Fruit fly (Drosophila melanogaster) whole organism, embryonic: Measurements from ENCODE around the gene CG14715.

Source experiments
- CG10979 ChIP-seq: fragments of 200-800 bp; sonication (Bioruptor generic); optimal IDR thresholded peaks from 2 replicates; lab custom pipeline; 2018; ENCODE audit warnings: missing biosample characterization, mild to moderate bottlenecking, missing genetic modification characterization, moderate library complexity
- CG11085 ChIP-seq: fragments of 200-800 bp; sonication (Bioruptor generic); IDR thresholded peaks from 2 replicates; pipeline ENCODE4 v1.3.6; 2022; ENCODE audit warnings: missing biosample characterization, missing genetic modification characterization
- CG11695 ChIP-seq: fragments of 200-800 bp; sonication (Bioruptor generic); IDR thresholded peaks from 3 replicates; pipeline ENCODE4 v1.3.6; 2022; ENCODE audit warnings: missing biosample characterization, missing genetic modification characterization
- CG12155 ChIP-seq: fragments of 200-800 bp; sonication (Bioruptor generic); optimal IDR thresholded peaks from 3 replicates; lab custom pipeline; 2016; ENCODE audit warnings: missing biosample characterization, missing genetic modification characterization
- CG1233 ChIP-seq: fragments of 200-800 bp; sonication (Bioruptor generic); optimal IDR thresholded peaks from 4 replicates; lab custom pipeline; 2018; ENCODE audit warnings: missing biosample characterization, mild to moderate bottlenecking, missing genetic modification characterization
- CG12391 ChIP-seq: fragments of 200-800 bp; sonication (Bioruptor generic); optimal IDR thresholded peaks from 3 replicates; lab custom pipeline; 2018; ENCODE audit warnings: missing biosample characterization, mild to moderate bottlenecking, missing genetic modification characterization, moderate library complexity
- CG13424 ChIP-seq: fragments of 200-800 bp; sonication (Bioruptor generic); optimal IDR thresholded peaks from 2 replicates; lab custom pipeline; 2019; ENCODE audit warnings: missing biosample characterization, mild to moderate bottlenecking, missing genetic modification characterization, moderate library complexity
- CG13775 ChIP-seq: fragments of 200-800 bp; sonication (Bioruptor generic); optimal IDR thresholded peaks from 3 replicates; lab custom pipeline; 2017; ENCODE audit warnings: missing biosample characterization, mild to moderate bottlenecking, missing genetic modification characterization
- CG15011 ChIP-seq: fragments of 200-800 bp; sonication (Bioruptor generic); optimal IDR thresholded peaks from 3 replicates; lab custom pipeline; 2018; ENCODE audit warnings: missing biosample characterization, mild to moderate bottlenecking, missing genetic modification characterization
- CG15479 ChIP-seq: fragments of 200-800 bp; sonication (Bioruptor generic); optimal IDR thresholded peaks from 3 replicates; lab custom pipeline; 2019; ENCODE audit warnings: missing biosample characterization, mild to moderate bottlenecking, missing genetic modification characterization, moderate library complexity
- CG15696 ChIP-seq: fragments of 200-800 bp; sonication (Bioruptor generic); optimal IDR thresholded peaks from 2 replicates; lab custom pipeline; 2019; ENCODE audit warnings: missing biosample characterization, mild to moderate bottlenecking, missing genetic modification characterization, moderate library complexity
- CG17912 ChIP-seq: fragments of 200-800 bp; sonication (Bioruptor generic); optimal IDR thresholded peaks from 2 replicates; lab custom pipeline; 2018; ENCODE audit warnings: missing biosample characterization, mild to moderate bottlenecking, missing genetic modification characterization
- CG18599 ChIP-seq: fragments of 200-800 bp; sonication (Bioruptor generic); optimal IDR thresholded peaks from 3 replicates; lab custom pipeline; 2017; ENCODE audit warnings: missing biosample characterization, missing genetic modification characterization, mild to moderate bottlenecking, moderate library complexity, missing genetic modification reagents
- CG18764 ChIP-seq: fragments of 200-800 bp; sonication (Bioruptor generic); optimal IDR thresholded peaks from 3 replicates; lab custom pipeline; 2016; ENCODE audit warnings: missing biosample characterization, missing genetic modification characterization
- CG32532 ChIP-seq: fragments of 200-800 bp; sonication (Bioruptor generic); IDR thresholded peaks from 2 replicates; pipeline ENCODE4 v1.3.6; 2022; ENCODE audit warnings: missing biosample characterization, missing genetic modification characterization
- CG3995 ChIP-seq: fragments of 200-800 bp; sonication (Bioruptor generic); optimal IDR thresholded peaks from 3 replicates; lab custom pipeline; 2016; ENCODE audit warnings: missing biosample characterization, missing genetic modification characterization
- CG4282 ChIP-seq: fragments of 200-800 bp; sonication (Bioruptor generic); optimal IDR thresholded peaks from 2 replicates; lab custom pipeline; 2016; ENCODE audit warnings: missing biosample characterization, missing genetic modification characterization
- CG4617 ChIP-seq: fragments of 200-800 bp; sonication (Bioruptor generic); optimal IDR thresholded peaks from 3 replicates; lab custom pipeline; 2016; ENCODE audit warnings: missing biosample characterization, missing genetic modification characterization, borderline replicate concordance
- CG7786 ChIP-seq: fragments of 200-800 bp; sonication (Bioruptor generic); optimal IDR thresholded peaks from 2 replicates; lab custom pipeline; 2016; ENCODE audit warnings: missing biosample characterization, missing genetic modification characterization
- CG7839 ChIP-seq: fragments of 200-800 bp; sonication (Bioruptor generic); optimal IDR thresholded peaks from 3 replicates; lab custom pipeline; 2018; ENCODE audit warnings: missing biosample characterization, mild to moderate bottlenecking, missing genetic modification characterization, moderate library complexity
- CG9932 ChIP-seq: fragments of 200-800 bp; sonication (Bioruptor generic); IDR thresholded peaks from 2 replicates; pipeline ENCODE4 v1.3.6; 2022; ENCODE audit warnings: missing biosample characterization, missing genetic modification characterization
- D19A ChIP-seq: fragments of 200-800 bp; optimal IDR thresholded peaks from 3 replicates; lab custom pipeline; 2019; ENCODE audit warnings: missing biosample characterization, mild to moderate bottlenecking, missing genetic modification characterization, moderate library complexity
- Dbx ChIP-seq: fragments of 200-800 bp; sonication (Bioruptor generic); IDR thresholded peaks from 3 replicates; pipeline ENCODE4 v1.3.6; 2022; ENCODE audit warnings: missing biosample characterization, missing genetic modification characterization
- Dp ChIP-seq: fragments of 200-800 bp; sonication (Bioruptor generic); optimal IDR thresholded peaks from 2 replicates; lab custom pipeline; 2018; ENCODE audit warnings: missing biosample characterization, mild to moderate bottlenecking, missing genetic modification characterization, moderate library complexity
- Fer2 ChIP-seq: fragments of 200-800 bp; sonication (Bioruptor generic); optimal IDR thresholded peaks from 2 replicates; lab custom pipeline; 2018; ENCODE audit warnings: missing biosample characterization, mild to moderate bottlenecking, missing genetic modification characterization, moderate library complexity
- HLH54F ChIP-seq: fragments of 200-800 bp; sonication (Bioruptor generic); optimal IDR thresholded peaks from 3 replicates; lab custom pipeline; 2016; ENCODE audit warnings: missing biosample characterization, missing genetic modification characterization
- Nf-YA ChIP-seq: fragments of 200-800 bp; sonication (Bioruptor generic); IDR thresholded peaks from 2 replicates; pipeline ENCODE4 v1.3.6; 2022; ENCODE audit warnings: missing biosample characterization, missing genetic modification characterization
- Ptx1 ChIP-seq: fragments of 200-800 bp; sonication (Bioruptor generic); IDR thresholded peaks from 2 replicates; pipeline ENCODE4 v1.3.6; 2022; ENCODE audit warnings: missing biosample characterization, missing genetic modification characterization
- Xbp1 ChIP-seq: fragments of 200-800 bp; sonication (Bioruptor generic); optimal IDR thresholded peaks from 3 replicates; lab custom pipeline; 2016; ENCODE audit warnings: missing biosample characterization, mild to moderate bottlenecking, missing genetic modification characterization
- az2 ChIP-seq: fragments of 200-800 bp; sonication (Bioruptor generic); optimal IDR thresholded peaks from 3 replicates; lab custom pipeline; 2016; ENCODE audit warnings: missing biosample characterization, missing genetic modification characterization
- caup ChIP-seq: fragments of 200-800 bp; sonication (Bioruptor generic); optimal IDR thresholded peaks from 3 replicates; lab custom pipeline; 2017; ENCODE audit warnings: missing biosample characterization, mild to moderate bottlenecking, missing genetic modification characterization, moderate library complexity; ENCODE audit not compliant: severe bottlenecking
- ci ChIP-seq: fragments of 200-800 bp; sonication (Bioruptor generic); IDR thresholded peaks from 3 replicates; pipeline ENCODE4 v1.3.6; 2022; ENCODE audit warnings: missing biosample characterization, missing genetic modification characterization
- cwo ChIP-seq: fragments of 200-800 bp; sonication (Bioruptor generic); optimal IDR thresholded peaks from 3 replicates; lab custom pipeline; 2017; ENCODE audit warnings: missing biosample characterization, missing genetic modification characterization, mild to moderate bottlenecking, moderate library complexity, missing genetic modification reagents
- fd3F ChIP-seq: fragments of 200-800 bp; sonication (Bioruptor generic); optimal IDR thresholded peaks from 2 replicates; lab custom pipeline; 2018; ENCODE audit warnings: missing biosample characterization, mild to moderate bottlenecking, missing genetic modification characterization, moderate library complexity
- fd96Cb ChIP-seq: fragments of 200-800 bp; sonication (Bioruptor generic); optimal IDR thresholded peaks from 2 replicates; lab custom pipeline; 2018; ENCODE audit warnings: missing biosample characterization, mild to moderate bottlenecking, missing genetic modification characterization, moderate library complexity
- hbn ChIP-seq: fragments of 200-800 bp; sonication (Bioruptor generic); IDR thresholded peaks from 2 replicates; pipeline ENCODE4 v1.3.6; 2022; ENCODE audit warnings: missing biosample characterization, missing genetic modification characterization; ENCODE audit not compliant: partially characterized antibody
- insv ChIP-seq, 2 experiments: fragments of 200-800 bp; sonication (Bioruptor generic); optimal IDR thresholded peaks; 3 replicates each; lab custom pipeline; 2016 to 2018; ENCODE audit warnings: missing biosample characterization in 2 of 2, missing genetic modification characterization in 2 of 2
- lab ChIP-seq: fragments of 200-800 bp; sonication (Bioruptor generic); optimal IDR thresholded peaks from 3 replicates; lab custom pipeline; 2017; ENCODE audit warnings: missing biosample characterization, missing genetic modification characterization, mild to moderate bottlenecking, moderate library complexity, missing genetic modification reagents
- mam ChIP-seq: fragments of 200-800 bp; sonication (Bioruptor generic); optimal IDR thresholded peaks from 3 replicates; lab custom pipeline; 2016; ENCODE audit warnings: missing biosample characterization, missing genetic modification characterization
- nom ChIP-seq: fragments of 200-800 bp; sonication (Bioruptor generic); optimal IDR thresholded peaks from 2 replicates; lab custom pipeline; 2017; ENCODE audit warnings: missing biosample characterization, missing genetic modification characterization, mild to moderate bottlenecking, moderate library complexity, missing genetic modification reagents
- oc ChIP-seq: fragments of 200-800 bp; sonication (Bioruptor generic); optimal IDR thresholded peaks from 2 replicates; lab custom pipeline; 2018; ENCODE audit warnings: missing biosample characterization, mild to moderate bottlenecking, missing genetic modification characterization, moderate library complexity
- org-1 ChIP-seq: fragments of 200-800 bp; sonication (Bioruptor generic); optimal IDR thresholded peaks from 2 replicates; lab custom pipeline; 2017; ENCODE audit warnings: missing biosample characterization, missing genetic modification characterization
- pho ChIP-seq: fragments of 200-800 bp; sonication (Bioruptor generic); optimal IDR thresholded peaks from 2 replicates; lab custom pipeline; 2016; ENCODE audit warnings: missing biosample characterization, missing genetic modification characterization
- sqz ChIP-seq: fragments of 200-800 bp; sonication (Bioruptor generic); optimal IDR thresholded peaks from 3 replicates; lab custom pipeline; 2018; ENCODE audit warnings: missing biosample characterization, mild to moderate bottlenecking, missing genetic modification characterization
- tgo ChIP-seq: fragments of 200-800 bp; sonication (Bioruptor generic); IDR thresholded peaks from 3 replicates; pipeline ENCODE4 v1.3.6; 2022; ENCODE audit warnings: missing biosample characterization, missing genetic modification characterization
- vvl ChIP-seq: fragments of 200-800 bp; sonication (Bioruptor generic); IDR thresholded peaks from 2 replicates; pipeline ENCODE4 v1.3.6; 2022; ENCODE audit warnings: missing biosample characterization, missing genetic modification characterization
- z ChIP-seq: fragments of 200-800 bp; sonication (Bioruptor generic); IDR thresholded peaks from 3 replicates; pipeline ENCODE4 v1.3.6; 2022; ENCODE audit warnings: missing biosample characterization, missing genetic modification characterization

CG14715 gene

dm6 chr3R:11650105-11651039, 23.6 kb upstream of the CG14715 start, which contains the start of the genes Csk and Elp1 (continued):
- TF ChIP-seq CG11085 (GFP tag; lab: Robert Waterston, UW) (peak; percentile 40; the same call in 1 of the 2 replicates), oc (tag; lab: Kevin White, UChicago) (no peak), CG18599 (GFP tag; lab: Kevin White, UChicago) (peak; percentile 63), mam (GFP tag; lab: Kevin White, UChicago) (peak; percentile 20), CG3995 (peak; percentile 56), pho (GFP tag; lab: Kevin White, UChicago) (peak; percentile 3), Dp (GFP tag; lab: Kevin White, UChicago) (peak; percentile 38), CG4282 (GFP tag; lab: Kevin White, UChicago) (no peak), sqz (GFP tag; lab: Kevin White, UChicago) (peak; percentile 20), CG17912 (GFP tag; lab: Kevin White, UChicago) (peak; percentile 12), Ptx1 (peak; percentile 45), CG15696 (tag; lab: Kevin White, UChicago) (peak; percentile 68), CG7786 (GFP tag; lab: Kevin White, UChicago) (no peak), Nf-YA (GFP tag; lab: Robert Waterston, UW) (no peak), CG4617 (GFP tag; lab: Kevin White, UChicago) (peak; percentile 79), CG7839 (peak; percentile 64), ci (GFP tag; lab: Robert Waterston, UW) (0 out of 3 replicates have a peak, but pooled peaks have one; percentile 32), CG12391 (tag; lab: Kevin White, UChicago) (peak; percentile 72), fd3F (GFP tag; lab: Kevin White, UChicago) (peak; percentile 19), z (GFP tag; lab: Robert Waterston, UW) (no peak), CG9932 (GFP tag; lab: Robert Waterston, UW) (peak; percentile 69), CG1233 (peak; percentile 53), fd96Cb (tag; lab: Kevin White, UChicago) (peak; percentile 7), lab (GFP tag; lab: Kevin White, UChicago) (peak; percentile 69), CG15479 (peak; percentile 84), CG12155 (GFP tag; lab: Kevin White, UChicago) (peak; percentile 57), az2 (GFP tag; lab: Kevin White, UChicago) (peak; percentile 18), nom (GFP tag; lab: Kevin White, UChicago) (peak; percentile 44), D19A (no peak), org-1 (GFP tag; lab: Kevin White, UChicago) (no peak), CG32532 (peak; percentile 39; the same call in 1 of the 2 replicates), caup (GFP tag; lab: Kevin White, UChicago) (peak; percentile 17), hbn (no peak), CG13424 (peak; percentile 70), cwo (peak; percentile 61), CG13775 (peak; percentile 68), Fer2 (tag; lab: Kevin White, UChicago) (peak; percentile 33), CG11695 (GFP tag; lab: Robert Waterston, UW) (no peak), vvl (GFP tag; lab: Robert Waterston, UW) (peak; percentile 61), CG10979 (tag; lab: Kevin White, UChicago) (peak; percentile 49), insv (GFP tag; optimal IDR thresholded peaks at IDR 0.05; lab: Kevin White, UChicago) (peak in 1 of 2 experiments; percentile 59), tgo (GFP tag; lab: Robert Waterston, UW) (peak; percentile 50), CG18764 (peak; percentile 38), Xbp1 (GFP tag; lab: Kevin White, UChicago) (peak; percentile 65), CG15011 (GFP tag; lab: Kevin White, UChicago) (peak; percentile 26), Dbx (GFP tag; lab: Robert Waterston, UW) (peak; percentile 67; the same call in 1 of the 3 replicates), HLH54F (peak; percentile 41)
